Worm (Caenorhabditis elegans): ENCODE measurements around the gene cki-2.

Gene cki-2

DNA sequence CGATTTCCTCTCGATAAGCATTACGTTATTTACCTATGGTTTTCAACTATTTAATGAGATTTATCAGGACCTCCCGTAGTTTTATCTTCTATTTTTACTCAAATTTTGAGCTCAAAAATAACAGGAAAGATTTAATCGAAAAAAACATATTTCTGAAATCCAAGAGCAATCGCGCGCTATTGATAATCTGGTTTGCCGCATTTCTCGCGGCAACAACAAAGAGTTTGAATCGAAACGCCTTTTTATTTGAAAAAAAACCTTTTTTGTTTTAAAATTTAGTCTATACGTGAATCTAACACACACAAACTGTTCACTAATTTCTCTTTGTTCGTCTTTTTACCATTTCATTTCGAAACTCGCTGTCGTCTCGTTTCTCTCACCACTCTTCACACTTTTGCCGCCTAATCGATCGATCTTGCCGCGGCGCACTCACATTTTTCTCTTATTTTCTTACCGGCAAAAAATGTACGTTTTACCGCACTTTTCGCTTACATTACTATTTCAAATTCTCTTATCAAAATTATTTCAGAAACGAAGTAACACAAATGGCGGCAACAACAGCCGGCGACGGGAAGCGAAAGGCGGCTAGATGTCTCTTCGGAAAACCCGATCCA lies at the start of gene cki-2:
TSS of gene cki-2 (plus strand) at position 337 of the 614 bp plus-strand sequence.
- TF ChIP-seq ces-1 (GFP tag; optimal IDR thresholded peaks at IDR 0.05) (peak; percentile 71), blmp-1 (tag; optimal IDR thresholded peaks at IDR 0.05) (no peak), ham-2 (GFP tag; optimal IDR thresholded peaks at IDR 0.05) (no peak), mep-1 (tag; optimal IDR thresholded peaks at IDR 0.05) (peak; percentile 22)

DNA sequence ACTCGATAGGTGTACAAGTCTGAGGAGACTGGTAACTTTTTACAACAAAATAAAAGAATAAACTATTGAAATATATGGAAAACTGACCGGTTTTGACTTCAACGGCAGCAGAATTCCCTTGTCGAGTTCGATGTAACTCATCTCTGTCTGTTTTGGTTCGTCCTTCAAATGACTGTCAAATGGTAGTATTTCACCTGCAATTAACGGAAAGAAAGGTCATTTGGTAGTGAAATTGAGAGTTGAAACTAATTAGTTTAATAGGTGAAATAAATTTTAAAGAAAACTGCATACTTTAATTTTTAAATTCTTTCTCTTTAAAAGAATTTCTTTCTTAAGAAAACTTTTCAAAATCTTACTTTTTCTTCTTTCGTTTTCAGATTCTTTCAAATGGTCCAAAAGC lies 47.0 kb upstream of the cki-2 start:
- TF ChIP-seq snpc-4 (tag; optimal IDR thresholded peaks at IDR 0.05) (no peak), hlh-1 (tag; optimal IDR thresholded peaks at IDR 0.05) (no peak), nhr-76 (tag; optimal IDR thresholded peaks at IDR 0.05) (no peak), sptf-1 (tag; optimal IDR thresholded peaks at IDR 0.05) (no peak), lsy-2 (tag; optimal IDR thresholded peaks at IDR 0.05) (no peak), unc-62 (GFP tag; optimal IDR thresholded peaks at IDR 0.05) (no peak), ztf-11 (tag; optimal IDR thresholded peaks at IDR 0.05) (no peak), unc-120 (tag; optimal IDR thresholded peaks at IDR 0.05; ENCODE audit: poor library complexity, severe bottlenecking) (no peak), lin-13 (tag; optimal IDR thresholded peaks at IDR 0.05) (no peak), cnd-1 (tag; optimal IDR thresholded peaks at IDR 0.05) (no peak), drap-1 (GFP tag; optimal IDR thresholded peaks at IDR 0.05) (no peak)

DNA sequence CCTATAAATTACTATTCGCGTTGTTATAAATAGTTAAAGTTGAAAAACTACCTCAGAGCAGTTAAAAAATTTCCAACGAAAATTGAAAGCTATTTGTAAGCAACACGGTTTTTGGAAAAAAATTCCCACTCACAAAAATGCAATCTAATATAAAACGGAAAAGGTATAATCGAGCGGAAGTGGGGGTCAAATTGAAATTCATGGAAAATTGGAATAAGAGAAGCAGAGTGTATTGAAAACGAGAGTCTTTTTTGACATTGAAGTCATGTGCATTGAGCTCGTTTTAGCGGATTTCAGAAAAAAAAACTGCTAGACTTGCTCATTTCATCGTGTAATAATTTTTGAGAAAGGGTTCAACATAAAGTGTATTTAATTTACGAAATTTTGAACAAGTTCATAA lies 46.0 kb upstream of the cki-2 start:
- no peak for TF ChIP-seq nhr-237 (tag; optimal IDR thresholded peaks at IDR 0.05)
- TF ChIP-seq mab-5 (tag; optimal IDR thresholded peaks at IDR 0.05) = no peak
- TF ChIP-seq unc-120 (tag; optimal IDR thresholded peaks at IDR 0.05; ENCODE audit: poor library complexity, severe bottlenecking) = no peak
- no peak for TF ChIP-seq mls-2 (tag; optimal IDR thresholded peaks at IDR 0.05)
- TF ChIP-seq drap-1 (GFP tag; optimal IDR thresholded peaks at IDR 0.05) = no peak
- no peak for TF ChIP-seq zip-8 (tag; optimal IDR thresholded peaks at IDR 0.05)
- TF ChIP-seq ham-2 (GFP tag; optimal IDR thresholded peaks at IDR 0.05) = no peak
- no peak for TF ChIP-seq elt-1 (tag; optimal IDR thresholded peaks at IDR 0.05; ENCODE audit: borderline replicate concordance, insufficient read depth)
- TF ChIP-seq lin-13 (tag; optimal IDR thresholded peaks at IDR 0.05) = no peak
- TF ChIP-seq unc-39 (tag; optimal IDR thresholded peaks at IDR 0.05) = no peak
- TF ChIP-seq nhr-2 (tag; optimal IDR thresholded peaks at IDR 0.05) = no peak
- TF ChIP-seq ceh-43 (GFP tag; optimal IDR thresholded peaks at IDR 0.05) = no peak
- no peak for TF ChIP-seq bed-3 (GFP tag; optimal IDR thresholded peaks at IDR 0.05)
- TF ChIP-seq sptf-1 (tag; optimal IDR thresholded peaks at IDR 0.05) = no peak

DNA sequence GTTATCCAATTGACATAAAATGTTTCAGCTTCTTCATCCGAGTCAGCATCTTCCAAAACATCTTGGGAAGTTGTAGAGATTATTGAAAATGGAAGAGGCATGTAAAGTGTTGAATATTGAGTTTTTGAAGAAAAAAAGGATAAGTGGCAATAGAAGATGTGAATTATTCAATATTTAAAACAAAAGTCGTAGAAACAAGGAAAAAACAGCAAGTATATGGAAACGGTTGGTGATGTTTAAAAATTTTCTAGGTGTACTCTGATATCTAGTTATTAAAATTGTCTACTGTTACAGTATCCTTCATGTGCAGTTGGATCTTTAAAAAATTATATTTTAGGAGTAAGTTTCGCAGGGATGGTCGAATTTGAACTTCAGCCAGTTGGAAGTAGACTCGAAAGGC lies 44.4 kb upstream of the cki-2 start, which contains the start of gene C06A8.8:
TSS of gene C06A8.8 (minus strand) at position 101 of the 400 bp plus-strand sequence.
- no peak for TF ChIP-seq mls-2 (tag; optimal IDR thresholded peaks at IDR 0.05)
- no peak for TF ChIP-seq nhr-28 (tag; optimal IDR thresholded peaks at IDR 0.05)
- no peak for TF ChIP-seq nhr-2 (tag; optimal IDR thresholded peaks at IDR 0.05)
- TF ChIP-seq elt-3 (tag; optimal IDR thresholded peaks at IDR 0.05) = no peak
- no peak for TF ChIP-seq unc-39 (tag; optimal IDR thresholded peaks at IDR 0.05)
- TF ChIP-seq elt-1 (tag; optimal IDR thresholded peaks at IDR 0.05; ENCODE audit: borderline replicate concordance, insufficient read depth) = no peak

DNA sequence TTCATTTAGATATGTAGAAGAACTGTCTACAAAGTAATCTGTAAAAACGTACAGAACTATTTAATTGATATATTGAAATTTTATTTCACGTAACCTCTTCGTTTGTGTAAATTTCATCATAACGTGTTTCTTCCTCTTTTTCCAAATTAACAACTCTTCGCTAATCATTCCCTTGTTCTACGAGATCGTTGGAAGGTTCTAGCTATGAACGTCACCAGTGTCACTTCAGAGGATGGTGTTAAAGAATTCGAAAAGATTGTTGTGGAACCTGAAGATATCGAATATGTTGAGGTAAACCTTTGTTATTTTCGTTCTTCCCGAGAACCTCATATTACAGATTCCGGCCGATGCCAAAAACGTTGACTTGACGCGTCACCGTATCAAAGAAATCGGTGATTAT lies 43.9 kb upstream of the cki-2 start, which contains the start of gene C06A8.6:
TSS of gene C06A8.6 (plus strand) at position 89 of the 400 bp plus-strand sequence.
- TF ChIP-seq ham-2 (GFP tag; optimal IDR thresholded peaks at IDR 0.05) (no peak), lin-32 (GFP tag; optimal IDR thresholded peaks at IDR 0.05) (no peak), hlh-1 (tag; optimal IDR thresholded peaks at IDR 0.05) (no peak)

DNA sequence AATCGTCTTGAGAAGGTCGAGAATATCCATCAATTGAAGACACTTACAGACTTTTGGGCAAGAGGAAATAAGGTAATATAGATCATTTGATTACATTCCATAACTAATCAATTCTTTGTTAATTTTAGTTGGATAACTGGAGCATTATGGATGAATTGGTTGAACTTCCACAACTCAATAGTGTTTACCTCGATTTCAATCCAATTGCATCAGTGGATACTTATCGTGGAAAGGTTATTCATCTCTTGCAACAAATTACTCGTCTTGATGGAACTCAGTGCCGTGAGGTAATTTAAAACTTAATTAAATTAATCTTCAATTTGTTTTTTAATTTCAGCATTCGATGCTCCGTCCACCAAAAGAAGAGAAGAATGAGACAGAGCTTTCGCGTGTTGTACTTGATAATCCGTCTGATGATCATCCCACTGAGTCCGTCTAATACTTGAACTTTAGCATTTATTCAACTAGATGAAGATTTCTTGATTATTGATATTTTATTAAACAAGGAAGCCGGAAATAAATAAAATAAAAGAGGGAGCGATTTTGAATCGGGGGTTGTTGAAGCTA lies 42.8 kb upstream of the cki-2 start:
- TF ChIP-seq nhr-28 (tag; optimal IDR thresholded peaks at IDR 0.05) = no peak
- TF ChIP-seq flh-1 (GFP tag; optimal IDR thresholded peaks at IDR 0.05) = no peak
- no peak for TF ChIP-seq unc-120 (tag; optimal IDR thresholded peaks at IDR 0.05; ENCODE audit: poor library complexity, severe bottlenecking)
- no peak for TF ChIP-seq unc-39 (tag; optimal IDR thresholded peaks at IDR 0.05)
- TF ChIP-seq nhr-76 (tag; optimal IDR thresholded peaks at IDR 0.05) = no peak
- no peak for TF ChIP-seq lin-32 (GFP tag; optimal IDR thresholded peaks at IDR 0.05)

All from whole organism, mixed stage, embryonic.